Worm (Caenorhabditis elegans) whole organism, L4 larva: ENCODE data around the gene sek-3.

ENCODE experiments used
- F37D6.2 ChIP-seq: sonication (generic microtip); optimal IDR thresholded peaks from 2 replicates; lab custom pipeline; 2016; ENCODE audit warnings: mild to moderate bottlenecking, missing genetic modification characterization, missing compliant biosample characterization
- F49E8.2 ChIP-seq: sonication (generic microtip); optimal IDR thresholded peaks from 2 replicates; lab custom pipeline; 2016; ENCODE audit warnings: missing compliant biosample characterization, mild to moderate bottlenecking, missing genetic modification characterization, borderline replicate concordance
- T20F7.1 ChIP-seq: fragments of 200-800 bp; sonication (Bioruptor generic); optimal IDR thresholded peaks from 2 replicates; lab custom pipeline; 2018; ENCODE audit warnings: mild to moderate bottlenecking, missing genetic modification characterization, missing compliant biosample characterization
- T26A8.4 ChIP-seq: fragments of 200-800 bp; sonication (Bioruptor generic); IDR thresholded peaks from 2 replicates; pipeline ENCODE4 v1.3.6; 2022; ENCODE audit warnings: missing genetic modification characterization, missing compliant biosample characterization
- Y105C5A.15 ChIP-seq: fragments of 200-800 bp; sonication (Bioruptor generic); IDR thresholded peaks from 2 replicates; pipeline ENCODE4 v1.3.6; 2022; ENCODE audit warnings: missing genetic modification characterization, missing compliant biosample characterization
- Y5F2A.4 ChIP-seq: fragments of 200-800 bp; sonication (Bioruptor generic); optimal IDR thresholded peaks from 2 replicates; lab custom pipeline; 2018; ENCODE audit warnings: mild to moderate bottlenecking, missing genetic modification characterization, missing compliant biosample characterization
- ZK337.2 ChIP-seq: fragments of 200-800 bp; sonication (Bioruptor generic); IDR thresholded peaks from 2 replicates; pipeline ENCODE4 v1.3.6; 2022; ENCODE audit warnings: missing genetic modification reagents, missing genetic modification characterization, missing compliant biosample characterization
- aha-1 ChIP-seq: fragments of 150-350 bp; peaks from one replicate; lab custom pipeline; 2014; ENCODE audit warnings: missing biosample characterization, missing genetic modification characterization
- aly-2 ChIP-seq: sonication (generic microtip); optimal IDR thresholded peaks from 2 replicates; lab custom pipeline; 2018; ENCODE audit warnings: missing biosample characterization, missing genetic modification characterization
- ama-1 ChIP-seq: fragments of 150-350 bp; optimal IDR thresholded peaks from 2 replicates; lab custom pipeline; 2014; ENCODE audit warnings: inconsistent platforms, mixed read lengths
- ceh-32 ChIP-seq: sonication (generic microtip); optimal IDR thresholded peaks from 2 replicates; lab custom pipeline; 2016; ENCODE audit warnings: mild to moderate bottlenecking, missing genetic modification characterization, missing compliant biosample characterization; ENCODE audit not compliant: poor library complexity
- ceh-44 ChIP-seq: fragments of 200-800 bp; sonication (Bioruptor generic); IDR thresholded peaks from 2 replicates; pipeline ENCODE4 v1.3.6; 2022; ENCODE audit warnings: missing genetic modification reagents, missing genetic modification characterization, missing compliant biosample characterization
- ceh-62 ChIP-seq: sonication (generic microtip); optimal IDR thresholded peaks from 2 replicates; lab custom pipeline; 2017; ENCODE audit warnings: missing biosample characterization, missing genetic modification characterization
- ces-1 ChIP-seq: fragments of 150-350 bp; sonication (generic microtip); optimal IDR thresholded peaks from 4 replicates; lab custom pipeline; 2014; ENCODE audit warnings: missing biosample characterization, missing genetic modification reagents, missing genetic modification characterization
- cey-2 ChIP-seq: sonication (generic microtip); optimal IDR thresholded peaks from 3 replicates; lab custom pipeline; 2017; ENCODE audit warnings: missing genetic modification characterization, mild to moderate bottlenecking, missing compliant biosample characterization, antibody characterized with exemption, borderline replicate concordance; ENCODE audit not compliant: insufficient read depth
- ctbp-1 ChIP-seq: fragments of 200-800 bp; sonication (Bioruptor generic); IDR thresholded peaks from 2 replicates; pipeline ENCODE4 v1.3.6; 2022; ENCODE audit warnings: missing genetic modification reagents, missing genetic modification characterization, missing compliant biosample characterization
- dmd-9 ChIP-seq: fragments of 200-800 bp; sonication (Bioruptor generic); IDR thresholded peaks from 2 replicates; pipeline ENCODE4 v1.3.6; 2022; ENCODE audit warnings: missing genetic modification reagents, missing genetic modification characterization, missing compliant biosample characterization
- dpl-1 ChIP-seq: fragments of 150-350 bp; optimal IDR thresholded peaks from 2 replicates; lab custom pipeline; 2014; ENCODE audit warnings: missing biosample characterization, missing genetic modification reagents, missing genetic modification characterization
- dve-1 ChIP-seq: sonication (generic microtip); optimal IDR thresholded peaks from 2 replicates; lab custom pipeline; 2017; ENCODE audit warnings: antibody characterized with exemption, mild to moderate bottlenecking, missing genetic modification characterization, missing compliant biosample characterization; ENCODE audit not compliant: insufficient read depth
- egl-27 ChIP-seq: sonication (generic microtip); optimal IDR thresholded peaks from 3 replicates; lab custom pipeline; 2017; ENCODE audit warnings: missing biosample characterization, missing genetic modification reagents, missing genetic modification characterization
- egl-43 ChIP-seq: fragments of 200-800 bp; sonication (Bioruptor generic); IDR thresholded peaks from 2 replicates; pipeline ENCODE4 v1.3.6; 2022; ENCODE audit warnings: missing genetic modification reagents, missing genetic modification characterization, missing compliant biosample characterization
- fkh-10 ChIP-seq: fragments of 150-350 bp; optimal IDR thresholded peaks from 2 replicates; lab custom pipeline; 2014; ENCODE audit warnings: missing biosample characterization, missing genetic modification reagents, missing genetic modification characterization
- fos-1 ChIP-seq: fragments of 150-350 bp; optimal IDR thresholded peaks from 2 replicates; lab custom pipeline; 2014; ENCODE audit warnings: missing biosample characterization, missing genetic modification characterization
- gei-8 ChIP-seq: fragments of 200-800 bp; sonication (Bioruptor generic); optimal IDR thresholded peaks from 2 replicates; lab custom pipeline; 2018; ENCODE audit warnings: mild to moderate bottlenecking, missing genetic modification characterization, missing compliant biosample characterization
- lin-1 ChIP-seq: fragments of 200-800 bp; sonication (Bioruptor generic); IDR thresholded peaks from 2 replicates; pipeline ENCODE4 v1.3.6; 2022; ENCODE audit warnings: missing genetic modification reagents, missing genetic modification characterization, missing compliant biosample characterization
- lin-13 ChIP-seq: fragments of 150-350 bp; optimal IDR thresholded peaks from 2 replicates; lab custom pipeline; 2014; ENCODE audit warnings: missing biosample characterization, missing genetic modification reagents, missing genetic modification characterization
- lin-15B ChIP-seq: fragments of 150-350 bp; sonication (generic microtip); optimal IDR thresholded peaks from 3 replicates; lab custom pipeline; 2014; ENCODE audit warnings: missing biosample characterization, missing genetic modification characterization
- lin-29 ChIP-seq: fragments of 200-800 bp; sonication (Bioruptor generic); IDR thresholded peaks from 2 replicates; pipeline ENCODE4 v1.3.6; 2022; ENCODE audit warnings: missing genetic modification reagents, missing genetic modification characterization, missing compliant biosample characterization
- lsy-2 ChIP-seq, 2 experiments: fragments of 150-350 bp in 1 of 2; sonication (generic microtip) in 1 of 2; optimal IDR thresholded peaks; 2 replicates each; lab custom pipeline; 2014 to 2017; ENCODE audit warnings: missing biosample characterization in 2 of 2, missing genetic modification characterization in 2 of 2
- madf-5 ChIP-seq, 2 experiments: fragments of 200-800 bp; sonication (Bioruptor generic); IDR thresholded peaks; 2 replicates each; pipeline ENCODE4 v1.3.6; 2022; ENCODE audit warnings: missing compliant biosample characterization in 2 of 2, missing genetic modification characterization in 2 of 2
- madf-9 ChIP-seq: fragments of 200-800 bp; sonication (Bioruptor generic); conservative IDR thresholded peaks from 2 replicates; pipeline ENCODE4 v1.3.6; 2022; ENCODE audit warnings: missing genetic modification reagents, missing genetic modification characterization, missing compliant biosample characterization
- mdl-1 ChIP-seq, 2 experiments: fragments of 150-350 bp in 1 of 2; sonication (generic microtip) in 1 of 2; optimal IDR thresholded peaks; 2 replicates each; lab custom pipeline; 2014 to 2017; ENCODE audit warnings: missing biosample characterization in 2 of 2, missing genetic modification characterization in 2 of 2
- nhr-10 ChIP-seq: fragments of 150-350 bp; optimal IDR thresholded peaks from 2 replicates; lab custom pipeline; 2014; ENCODE audit warnings: missing biosample characterization, missing genetic modification characterization
- nhr-102 ChIP-seq: sonication (generic microtip); optimal IDR thresholded peaks from 2 replicates; lab custom pipeline; 2016; ENCODE audit warnings: mild to moderate bottlenecking, missing genetic modification characterization, moderate library complexity, missing compliant biosample characterization
- nhr-111 ChIP-seq: fragments of 200-800 bp; sonication (Bioruptor generic); optimal IDR thresholded peaks from 2 replicates; lab custom pipeline; 2018; ENCODE audit warnings: mild to moderate bottlenecking, missing genetic modification characterization, missing compliant biosample characterization
- nhr-77 ChIP-seq: fragments of 150-350 bp; optimal IDR thresholded peaks from 2 replicates; lab custom pipeline; 2014; ENCODE audit warnings: missing biosample characterization, missing genetic modification characterization
- pha-4 ChIP-seq, 2 experiments: fragments of 150-350 bp in 1 of 2; fragments of 200-800 bp in 1 of 2; sonication (Bioruptor generic) in 1 of 2; IDR thresholded peaks in 1 of 2; optimal IDR thresholded peaks in 1 of 2; 2 replicates each; pipeline versions ENCODE4 v1.3.6 to Lab custom; 2014 to 2022; ENCODE audit warnings: missing genetic modification characterization in 2 of 2, missing genetic modification reagents in 2 of 2, missing biosample characterization in 1 of 2, missing compliant biosample characterization in 1 of 2
- rbr-2 ChIP-seq: sonication (generic microtip); optimal IDR thresholded peaks from 2 replicates; lab custom pipeline; 2016; ENCODE audit warnings: missing genotype, missing genetic modification characterization, missing compliant biosample characterization
- saeg-2 ChIP-seq: fragments of 200-800 bp; sonication (Bioruptor generic); IDR thresholded peaks from 2 replicates; pipeline ENCODE4 v1.3.6; 2022; ENCODE audit warnings: missing genetic modification reagents, missing genetic modification characterization, missing compliant biosample characterization
- sdz-12 ChIP-seq: fragments of 200-800 bp; sonication (Bioruptor generic); optimal IDR thresholded peaks from 2 replicates; lab custom pipeline; 2018; ENCODE audit warnings: mild to moderate bottlenecking, missing genetic modification characterization, missing compliant biosample characterization
- snpc-4 ChIP-seq: fragments of 150-350 bp; optimal IDR thresholded peaks from 2 replicates; lab custom pipeline; 2014; ENCODE audit warnings: missing biosample characterization, missing genetic modification characterization
- spr-3 ChIP-seq: fragments of 200-800 bp; sonication (Bioruptor generic); optimal IDR thresholded peaks from 2 replicates; lab custom pipeline; 2018; ENCODE audit warnings: mild to moderate bottlenecking, missing genetic modification characterization, missing compliant biosample characterization
- tra-1 ChIP-seq: fragments of 200-800 bp; sonication (Bioruptor generic); IDR thresholded peaks from 2 replicates; pipeline ENCODE4 v1.3.6; 2022; ENCODE audit warnings: missing genetic modification reagents, missing genetic modification characterization, missing compliant biosample characterization
- unc-130 ChIP-seq: sonication (generic microtip); optimal IDR thresholded peaks from 2 replicates; lab custom pipeline; 2016; ENCODE audit warnings: missing genetic modification reagents, missing genetic modification characterization, missing compliant biosample characterization
- unc-39 ChIP-seq: sonication (generic microtip); optimal IDR thresholded peaks from 2 replicates; lab custom pipeline; 2017; ENCODE audit warnings: missing biosample characterization, missing genetic modification characterization
- unc-62 ChIP-seq, 3 experiments: fragments of 150-350 bp in 1 of 3; sonication (generic microtip); optimal IDR thresholded peaks in 2 of 3; peaks in 1 of 3; 1 replicate in 1 of 3; 2 replicates in 2 of 3; lab custom pipeline; 2014 to 2017; ENCODE audit warnings: missing biosample characterization in 3 of 3, missing genetic modification characterization in 3 of 3, missing genetic modification reagents in 3 of 3, missing genotype in 1 of 3
- zfp-2 ChIP-seq: sonication (generic microtip); optimal IDR thresholded peaks from 2 replicates; lab custom pipeline; 2016; ENCODE audit warnings: mild to moderate bottlenecking, missing genetic modification characterization, missing compliant biosample characterization
- zfp-3 ChIP-seq: fragments of 200-800 bp; sonication (Bioruptor generic); conservative IDR thresholded peaks from 2 replicates; pipeline ENCODE4 v1.3.6; 2022; ENCODE audit warnings: missing genetic modification reagents, missing genetic modification characterization, missing compliant biosample characterization
- zip-2 ChIP-seq: fragments of 150-350 bp; optimal IDR thresholded peaks from 2 replicates; lab custom pipeline; 2014; ENCODE audit warnings: missing biosample characterization, missing genetic modification characterization
- ztf-7 ChIP-seq: fragments of 150-350 bp; optimal IDR thresholded peaks from 2 replicates; lab custom pipeline; 2014; ENCODE audit warnings: missing biosample characterization, missing genetic modification characterization

Gene sek-3

DNA sequence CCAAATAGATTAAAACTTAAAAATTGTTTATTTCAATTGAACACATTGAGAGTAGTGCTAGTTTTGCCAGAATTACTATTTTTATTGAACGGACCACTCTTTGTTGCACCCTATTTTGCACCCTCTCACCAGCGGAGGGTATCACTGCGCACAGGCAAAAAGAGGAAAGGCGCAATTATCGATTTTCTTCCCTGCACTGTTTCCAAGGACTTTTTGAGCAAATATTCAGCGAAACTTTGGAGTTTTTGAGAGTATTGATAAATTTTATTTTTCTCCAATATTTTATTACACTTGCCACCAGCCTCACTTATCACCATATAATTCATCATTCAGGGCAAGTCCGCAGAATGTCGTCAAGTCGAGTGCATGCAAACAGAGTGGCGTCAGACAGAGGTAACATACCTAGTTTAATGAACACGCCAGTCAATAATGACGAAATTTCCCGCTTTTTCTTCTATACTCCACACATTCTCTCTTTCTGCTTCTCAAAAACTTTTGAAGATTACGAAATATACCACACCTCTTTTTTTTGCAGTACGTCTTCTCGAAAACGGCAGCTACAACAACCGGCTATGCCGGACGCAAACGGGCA is 467 bp downstream of the sek-3 start (continued):
- TF ChIP-seq ctbp-1 (GFP tag; lab: Robert Waterston, UW), result no peak
- TF ChIP-seq dmd-9 (GFP tag; lab: Robert Waterston, UW), result no peak
- no peak for TF ChIP-seq ZK337.2
- no peak for TF ChIP-seq T26A8.4 (GFP tag; lab: Robert Waterston, UW)
- TF ChIP-seq spr-3 (GFP tag; lab: Kevin White, UChicago), result no peak
- TF ChIP-seq unc-39, result no peak
- TF ChIP-seq nhr-111 (GFP tag; lab: Kevin White, UChicago), result no peak
- no peak for TF ChIP-seq saeg-2 (GFP tag; lab: Robert Waterston, UW)
- TF ChIP-seq Y105C5A.15 (GFP tag; lab: Robert Waterston, UW), result no peak
- peak; percentile 17 for TF ChIP-seq rbr-2 (tag; lab: Kevin White, UChicago)
- no peak for TF ChIP-seq T20F7.1 (GFP tag; lab: Kevin White, UChicago)
- TF ChIP-seq pha-4 (GFP tag; IDR thresholded peaks at IDR 0.05; lab: Robert Waterston, UW), result no peak
- no peak for TF ChIP-seq pha-4 (tag; optimal IDR thresholded peaks at IDR 0.05; lab: Kevin White, UChicago)
- no peak for TF ChIP-seq tra-1 (GFP tag; lab: Robert Waterston, UW)
- TF ChIP-seq madf-9, result no peak
- no peak for TF ChIP-seq ztf-7 (tag; lab: Kevin White, UChicago)
- TF ChIP-seq lin-29 (GFP tag; lab: Robert Waterston, UW), result no peak
- TF ChIP-seq nhr-77, result peak; percentile 19
- no peak for TF ChIP-seq fkh-10 (GFP tag; lab: Kevin White, UChicago)
- no peak for TF ChIP-seq nhr-102 (tag; lab: Kevin White, UChicago)
- no peak for TF ChIP-seq aly-2 (tag; lab: Kevin White, UChicago)
- TF ChIP-seq zip-2 (tag; lab: Kevin White, UChicago), result no peak
- no peak for TF ChIP-seq ceh-44
- no peak for TF ChIP-seq sdz-12 (GFP tag; lab: Kevin White, UChicago)
- peak; percentile 30 for TF ChIP-seq lin-13
- no peak for TF ChIP-seq aha-1 (tag; lab: Kevin White, UChicago)
- no peak for TF ChIP-seq ces-1
- no peak for TF ChIP-seq mdl-1 (tag; optimal IDR thresholded peaks at IDR 0.05; lab: Kevin White, UChicago)
- TF ChIP-seq zfp-2 (tag; lab: Kevin White, UChicago), result no peak
- TF ChIP-seq zfp-3 (GFP tag; lab: Robert Waterston, UW), result no peak
- peak; percentile 42 for TF ChIP-seq dve-1 (tag; lab: Kevin White, UChicago)
- no peak for TF ChIP-seq gei-8
- TF ChIP-seq lsy-2 (tag; optimal IDR thresholded peaks at IDR 0.05; lab: Kevin White, UChicago), result no peak
- TF ChIP-seq madf-5 (GFP tag; IDR thresholded peaks at IDR 0.05; lab: Robert Waterston, UW), result no peak
- no peak for TF ChIP-seq egl-27 (tag; lab: Kevin White, UChicago)
- TF ChIP-seq Y5F2A.4 (GFP tag; lab: Kevin White, UChicago), result no peak
- no peak for TF ChIP-seq fos-1
- TF ChIP-seq egl-43 (GFP tag; lab: Robert Waterston, UW), result no peak
- no peak for TF ChIP-seq nhr-10
- TF ChIP-seq cey-2 (tag; lab: Kevin White, UChicago), result no peak
- no peak for TF ChIP-seq F37D6.2
- no peak for TF ChIP-seq ama-1 (lab: Kevin White, UChicago)
- peak in 1 of 2 experiments; percentile 24 for TF ChIP-seq unc-62 (GFP tag; optimal IDR thresholded peaks at IDR 0.05 in 1 of 2; lab: Kevin White, UChicago)
- TF ChIP-seq unc-62 (tag; optimal IDR thresholded peaks at IDR 0.05; lab: Kevin White, UChicago), result no peak
- TF ChIP-seq lin-15B (tag; lab: Kevin White, UChicago), result no peak
- no peak for TF ChIP-seq lin-1 (GFP tag; lab: Robert Waterston, UW)
- TF ChIP-seq dpl-1 (GFP tag; lab: Kevin White, UChicago), result peak; percentile 10
- TF ChIP-seq ceh-32 (tag; lab: Kevin White, UChicago), result no peak
- TF ChIP-seq ceh-62 (tag; lab: Kevin White, UChicago), result no peak
- TF ChIP-seq snpc-4 (tag; lab: Kevin White, UChicago), result no peak
- TF ChIP-seq F49E8.2 (tag; lab: Kevin White, UChicago), result no peak
- TF ChIP-seq unc-130 (GFP tag; lab: Kevin White, UChicago), result no peak
